Worm (Caenorhabditis elegans): ENCODE results near the gene sam-4.

The sam-4 gene

ce11 chrII:5649236-5650004, at the start of gene sam-4, which contains the start of the genes F59E12.17 and zyg-1:
Gene sam-4, minus strand, starts transcription at chrII:5649286.
Gene F59E12.17, minus strand, starts transcription at chrII:5649470.
Gene zyg-1, plus strand, starts transcription at chrII:5649748.
- TF ChIP-seq pha-4 (tag; optimal IDR thresholded peaks at IDR 0.05): peak; percentile 87
- peak; percentile 74 for TF ChIP-seq lin-39 (tag; optimal IDR thresholded peaks at IDR 0.05)
- TF ChIP-seq nhr-43 (tag; optimal IDR thresholded peaks at IDR 0.05; ENCODE audit: poor library complexity, severe bottlenecking): peak; percentile 6
- TF ChIP-seq ceh-82 (tag; optimal IDR thresholded peaks at IDR 0.05): no peak
- TF ChIP-seq nhr-25 (tag; optimal IDR thresholded peaks at IDR 0.05): peak; percentile 51
- TF ChIP-seq hmg-11 (tag; optimal IDR thresholded peaks at IDR 0.05): peak; percentile 35
- TF ChIP-seq pqm-1 (tag; optimal IDR thresholded peaks at IDR 0.05): peak; percentile 18
- peak; percentile 17 for TF ChIP-seq nhr-23 (tag; optimal IDR thresholded peaks at IDR 0.05)
- peak; percentile 95 for TF ChIP-seq lin-15B (tag; optimal IDR thresholded peaks at IDR 0.05)
- TF ChIP-seq egl-27 (tag; optimal IDR thresholded peaks at IDR 0.05): no peak
- no peak for TF ChIP-seq zag-1 (tag; optimal IDR thresholded peaks at IDR 0.05)
- TF ChIP-seq fkh-2 (tag; optimal IDR thresholded peaks at IDR 0.05): no peak
- no peak for TF ChIP-seq lsy-12 (tag; optimal IDR thresholded peaks at IDR 0.05)
- TF ChIP-seq elt-2 (tag; optimal IDR thresholded peaks at IDR 0.05): peak; percentile 52
- TF ChIP-seq jun-1 (tag; optimal IDR thresholded peaks at IDR 0.05): no peak
- no peak for TF ChIP-seq elt-1 (tag; optimal IDR thresholded peaks at IDR 0.05)
- TF ChIP-seq ZK546.5 (tag; optimal IDR thresholded peaks at IDR 0.05): no peak
- TF ChIP-seq sea-2 (GFP tag; optimal IDR thresholded peaks at IDR 0.05): no peak
- no peak for TF ChIP-seq nhr-237 (tag; optimal IDR thresholded peaks at IDR 0.05)
- TF ChIP-seq egl-5 (tag; optimal IDR thresholded peaks at IDR 0.05): peak; percentile 63
- TF ChIP-seq tbx-2 (tag; optimal IDR thresholded peaks at IDR 0.05): no peak
- no peak for TF ChIP-seq daf-12 (tag; optimal IDR thresholded peaks at IDR 0.05)
- TF ChIP-seq nfya-1 (tag; optimal IDR thresholded peaks at IDR 0.05; ENCODE audit: insufficient read depth): peak; percentile 90
- no peak for TF ChIP-seq unc-62 (GFP tag; optimal IDR thresholded peaks at IDR 0.05)

ce11 chrII:5698869-5699268, 49.8 kb upstream of the sam-4 start, which contains the start of the genes C25H3.10 and C25H3.1:
Gene C25H3.10, minus strand, starts transcription at chrII:5698969.
Gene C25H3.1, plus strand, starts transcription at chrII:5699071.
- peak; percentile 74 for TF ChIP-seq egl-5 (tag; optimal IDR thresholded peaks at IDR 0.05)
- TF ChIP-seq unc-62 (GFP tag; optimal IDR thresholded peaks at IDR 0.05): no peak

- TF ChIP-seq elt-2 (tag; optimal IDR thresholded peaks at IDR 0.05): peak; percentile 58
- TF ChIP-seq elt-3 (tag; optimal IDR thresholded peaks at IDR 0.05): no peak
- no peak for TF ChIP-seq sea-2 (GFP tag; optimal IDR thresholded peaks at IDR 0.05)
- peak; percentile 12 for TF ChIP-seq snpc-4 (tag; optimal IDR thresholded peaks at IDR 0.05)
- TF ChIP-seq pqm-1 (tag; optimal IDR thresholded peaks at IDR 0.05): peak; percentile 42
- TF ChIP-seq pha-4 (tag; optimal IDR thresholded peaks at IDR 0.05): peak; percentile 52
- no peak for TF ChIP-seq ceh-28 (tag; optimal IDR thresholded peaks at IDR 0.05)
Measured at ce11 chrII:5698254-5698653, 49.2 kb upstream of the sam-4 start.

- TF ChIP-seq daf-12 (tag; optimal IDR thresholded peaks at IDR 0.05) (no peak), egl-5 (tag; optimal IDR thresholded peaks at IDR 0.05) (no peak), lsy-12 (tag; optimal IDR thresholded peaks at IDR 0.05) (no peak), ztf-4 (tag; optimal IDR thresholded peaks at IDR 0.05) (no peak), nhr-237 (tag; optimal IDR thresholded peaks at IDR 0.05) (no peak), ztf-11 (tag; optimal IDR thresholded peaks at IDR 0.05) (no peak), hmg-11 (tag; optimal IDR thresholded peaks at IDR 0.05) (no peak), fos-1 (tag; optimal IDR thresholded peaks at IDR 0.05) (no peak), nhr-11 (tag; optimal IDR thresholded peaks at IDR 0.05) (no peak), mml-1 (tag; optimal IDR thresholded peaks at IDR 0.05) (no peak), elt-2 (tag; optimal IDR thresholded peaks at IDR 0.05) (no peak)
Measured at ce11 chrII:5697338-5697737, 48.3 kb upstream of the sam-4 start.

- TF ChIP-seq skn-1 (tag; optimal IDR thresholded peaks at IDR 0.05) (no peak), ZK546.5 (tag; optimal IDR thresholded peaks at IDR 0.05) (no peak), elt-3 (tag; optimal IDR thresholded peaks at IDR 0.05) (no peak), unc-39 (tag; optimal IDR thresholded peaks at IDR 0.05) (no peak), fkh-2 (tag; optimal IDR thresholded peaks at IDR 0.05) (no peak), aly-2 (tag; optimal IDR thresholded peaks at IDR 0.05) (no peak), lsy-12 (tag; optimal IDR thresholded peaks at IDR 0.05) (no peak), nhr-77 (tag; optimal IDR thresholded peaks at IDR 0.05) (no peak)
Measured at ce11 chrII:5696218-5696617, 47.1 kb upstream of the sam-4 start.

Measured in whole organism, L3 larva.